Fruit fly (Drosophila melanogaster) whole organism, prepupa: ENCODE data around the gene CG6790.

Experiments
- Blimp-1 ChIP-seq: fragments of 200-800 bp; sonication (Bioruptor generic); optimal IDR thresholded peaks from 3 replicates; lab custom pipeline; 2017; ENCODE audit warnings: missing biosample characterization, missing genetic modification characterization, mild to moderate bottlenecking, moderate library complexity, missing genetic modification reagents
- CG10631 ChIP-seq: fragments of 200-800 bp; sonication (Bioruptor generic); optimal IDR thresholded peaks from 2 replicates; lab custom pipeline; 2016; ENCODE audit warnings: missing biosample characterization, missing genetic modification characterization
- CG10669 ChIP-seq: fragments of 200-800 bp; sonication (Bioruptor generic); optimal IDR thresholded peaks from 3 replicates; lab custom pipeline; 2018; ENCODE audit warnings: missing biosample characterization, mild to moderate bottlenecking, missing genetic modification characterization, moderate library complexity
- CG11294 ChIP-seq: fragments of 200-800 bp; sonication (Bioruptor generic); IDR thresholded peaks from 2 replicates; pipeline ENCODE4 v1.3.6; 2022; ENCODE audit warnings: missing biosample characterization, missing genetic modification characterization
- CG11762 ChIP-seq: fragments of 200-800 bp; sonication (Bioruptor generic); optimal IDR thresholded peaks from 3 replicates; lab custom pipeline; 2016; ENCODE audit warnings: missing biosample characterization, missing genetic modification characterization; ENCODE audit not compliant: insufficient read depth
- CG11902 ChIP-seq: fragments of 200-800 bp; sonication (Bioruptor generic); optimal IDR thresholded peaks from 3 replicates; lab custom pipeline; 2016; ENCODE audit warnings: missing biosample characterization, missing genetic modification characterization
- CG15336 ChIP-seq: fragments of 200-800 bp; sonication (Bioruptor generic); IDR thresholded peaks from 2 replicates; pipeline ENCODE4 v1.3.6; 2022; ENCODE audit warnings: missing biosample characterization, missing genetic modification characterization
- CG1621 ChIP-seq: fragments of 200-800 bp; sonication (Bioruptor generic); optimal IDR thresholded peaks from 3 replicates; lab custom pipeline; 2018; ENCODE audit warnings: missing biosample characterization, mild to moderate bottlenecking, missing genetic modification characterization
- CG3032 ChIP-seq: fragments of 200-800 bp; optimal IDR thresholded peaks from 2 replicates; lab custom pipeline; 2019; ENCODE audit warnings: missing biosample characterization, mild to moderate bottlenecking, missing genetic modification characterization, moderate library complexity
- CG31627 ChIP-seq: fragments of 200-800 bp; sonication (Bioruptor generic); optimal IDR thresholded peaks from 3 replicates; lab custom pipeline; 2016; ENCODE audit warnings: missing biosample characterization, missing genetic modification characterization
- CG32006 ChIP-seq: fragments of 200-800 bp; sonication (Bioruptor generic); optimal IDR thresholded peaks from 3 replicates; lab custom pipeline; 2017; ENCODE audit warnings: missing biosample characterization, mild to moderate bottlenecking, missing genetic modification characterization
- CG34406 ChIP-seq: fragments of 200-800 bp; sonication (Bioruptor generic); optimal IDR thresholded peaks from 3 replicates; lab custom pipeline; 2016; ENCODE audit warnings: missing biosample characterization, missing genetic modification characterization
- CG3919 ChIP-seq: fragments of 200-800 bp; sonication (Bioruptor generic); optimal IDR thresholded peaks from 3 replicates; lab custom pipeline; 2016; ENCODE audit warnings: missing biosample characterization, missing genetic modification characterization
- CG4318 ChIP-seq: fragments of 200-800 bp; sonication (Bioruptor generic); optimal IDR thresholded peaks from 3 replicates; lab custom pipeline; 2017; ENCODE audit warnings: missing biosample characterization, mild to moderate bottlenecking, missing genetic modification characterization
- CG6163 ChIP-seq: fragments of 200-800 bp; sonication (Bioruptor generic); IDR thresholded peaks from 3 replicates; pipeline ENCODE4 v1.3.6; 2022; ENCODE audit warnings: missing biosample characterization, missing genetic modification characterization
- CG6792 ChIP-seq: fragments of 200-800 bp; sonication (Bioruptor generic); optimal IDR thresholded peaks from 3 replicates; lab custom pipeline; 2016; ENCODE audit warnings: missing biosample characterization, missing genetic modification characterization
- CG6854 ChIP-seq: fragments of 200-800 bp; sonication (Bioruptor generic); optimal IDR thresholded peaks from 2 replicates; lab custom pipeline; 2017; ENCODE audit warnings: missing biosample characterization, mild to moderate bottlenecking, missing genetic modification characterization
- CG7368 ChIP-seq: fragments of 200-800 bp; sonication (Bioruptor generic); optimal IDR thresholded peaks from 3 replicates; lab custom pipeline; 2016; ENCODE audit warnings: missing biosample characterization, missing genetic modification characterization
- CG8119 ChIP-seq: fragments of 200-800 bp; sonication (Bioruptor generic); IDR thresholded peaks from 3 replicates; pipeline ENCODE4 v1.3.6; 2022; ENCODE audit warnings: missing biosample characterization, missing genetic modification characterization
- CG8319 ChIP-seq: fragments of 200-800 bp; sonication (Bioruptor generic); optimal IDR thresholded peaks from 3 replicates; lab custom pipeline; 2016; ENCODE audit warnings: missing biosample characterization, missing genetic modification characterization
- CG9139 ChIP-seq: fragments of 200-800 bp; sonication (Bioruptor generic); optimal IDR thresholded peaks from 3 replicates; lab custom pipeline; 2017; ENCODE audit warnings: missing biosample characterization, mild to moderate bottlenecking, missing genetic modification characterization
- Eip78C ChIP-seq: fragments of 200-800 bp; sonication (Bioruptor generic); peaks from one replicate; lab custom pipeline; 2016; ENCODE audit warnings: missing biosample characterization, missing genetic modification characterization
- Eip93F ChIP-seq: fragments of 200-800 bp; sonication (Bioruptor generic); optimal IDR thresholded peaks from 2 replicates; lab custom pipeline; 2016; ENCODE audit warnings: missing biosample characterization, mild to moderate bottlenecking, missing genetic modification characterization
- Ets21C ChIP-seq: fragments of 200-800 bp; sonication (Bioruptor generic); optimal IDR thresholded peaks from 3 replicates; lab custom pipeline; 2016; ENCODE audit warnings: missing biosample characterization, missing genetic modification characterization
- Ets96B ChIP-seq: fragments of 200-800 bp; optimal IDR thresholded peaks from 2 replicates; lab custom pipeline; 2019; ENCODE audit warnings: missing biosample characterization, mild to moderate bottlenecking, missing genetic modification characterization, moderate library complexity
- Gug ChIP-seq: fragments of 200-800 bp; sonication (Bioruptor generic); IDR thresholded peaks from 2 replicates; pipeline ENCODE4 v1.3.6; 2022; ENCODE audit warnings: missing biosample characterization, missing genetic modification characterization
- Hr38 ChIP-seq: sonication (Bioruptor generic); optimal IDR thresholded peaks from 2 replicates; lab custom pipeline; 2016; ENCODE audit warnings: missing biosample characterization, missing genetic modification characterization
- Lpt ChIP-seq: fragments of 200-800 bp; sonication (Bioruptor generic); optimal IDR thresholded peaks from 3 replicates; lab custom pipeline; 2016; ENCODE audit warnings: missing biosample characterization, missing genetic modification characterization
- Met ChIP-seq: fragments of 200-800 bp; sonication (Bioruptor generic); optimal IDR thresholded peaks from 3 replicates; lab custom pipeline; 2016; ENCODE audit warnings: missing biosample characterization, missing genetic modification characterization
- OdsH ChIP-seq: fragments of 200-800 bp; sonication (Bioruptor generic); optimal IDR thresholded peaks from 3 replicates; lab custom pipeline; 2016; ENCODE audit warnings: missing biosample characterization, missing genetic modification characterization
- Smox ChIP-seq: fragments of 200-800 bp; sonication (Bioruptor generic); optimal IDR thresholded peaks from 3 replicates; lab custom pipeline; 2016; ENCODE audit warnings: missing biosample characterization, missing genetic modification characterization
- Sox14 ChIP-seq: fragments of 200-800 bp; sonication (Bioruptor generic); optimal IDR thresholded peaks from 3 replicates; lab custom pipeline; 2016; ENCODE audit warnings: missing biosample characterization, missing genetic modification characterization
- Sox15 ChIP-seq: fragments of 200-800 bp; sonication (Bioruptor generic); optimal IDR thresholded peaks from 3 replicates; lab custom pipeline; 2016; ENCODE audit warnings: missing biosample characterization, missing genetic modification characterization
- achi ChIP-seq: fragments of 200-800 bp; sonication (Bioruptor generic); optimal IDR thresholded peaks from 3 replicates; lab custom pipeline; 2016; ENCODE audit warnings: missing biosample characterization, missing genetic modification characterization
- acj6 ChIP-seq: fragments of 200-800 bp; sonication (Bioruptor generic); optimal IDR thresholded peaks from 3 replicates; lab custom pipeline; 2016; ENCODE audit warnings: missing biosample characterization, missing genetic modification characterization
- cyc ChIP-seq: fragments of 200-800 bp; sonication (Bioruptor generic); optimal IDR thresholded peaks from 3 replicates; lab custom pipeline; 2016; ENCODE audit warnings: missing biosample characterization, missing genetic modification characterization
- dac ChIP-seq: fragments of 200-800 bp; sonication (Bioruptor generic); optimal IDR thresholded peaks from 2 replicates; lab custom pipeline; 2017; ENCODE audit warnings: missing biosample characterization, mild to moderate bottlenecking, missing genetic modification characterization
- dsx ChIP-seq: fragments of 200-800 bp; optimal IDR thresholded peaks from 3 replicates; lab custom pipeline; 2019; ENCODE audit warnings: missing biosample characterization, mild to moderate bottlenecking, missing genetic modification characterization, moderate library complexity; ENCODE audit not compliant: poor library complexity, severe bottlenecking
- esn ChIP-seq: fragments of 200-800 bp; sonication (Bioruptor generic); optimal IDR thresholded peaks from 2 replicates; lab custom pipeline; 2016; ENCODE audit warnings: missing biosample characterization, mild to moderate bottlenecking, missing genetic modification characterization, moderate library complexity
- fd59A ChIP-seq: fragments of 200-800 bp; sonication (Bioruptor generic); optimal IDR thresholded peaks from 2 replicates; lab custom pipeline; 2017; ENCODE audit warnings: missing biosample characterization, mild to moderate bottlenecking, missing genetic modification characterization, missing genetic modification reagents
- fd85E ChIP-seq: fragments of 200-800 bp; sonication (Bioruptor generic); optimal IDR thresholded peaks from 3 replicates; lab custom pipeline; 2016; ENCODE audit warnings: missing biosample characterization, missing genetic modification characterization
- fkh ChIP-seq: fragments of 200-800 bp; sonication (Bioruptor generic); optimal IDR thresholded peaks from 3 replicates; lab custom pipeline; 2017; ENCODE audit warnings: missing biosample characterization, mild to moderate bottlenecking, missing genetic modification characterization, moderate library complexity
- net ChIP-seq: fragments of 200-800 bp; sonication (Bioruptor generic); optimal IDR thresholded peaks from 3 replicates; lab custom pipeline; 2016; ENCODE audit warnings: missing biosample characterization, missing genetic modification characterization
- spab ChIP-seq: fragments of 200-800 bp; sonication (Bioruptor generic); optimal IDR thresholded peaks from 2 replicates; lab custom pipeline; 2017; ENCODE audit warnings: missing biosample characterization, mild to moderate bottlenecking, missing genetic modification characterization, missing genetic modification reagents
- svp ChIP-seq: fragments of 200-800 bp; sonication (Bioruptor generic); peaks from one replicate; lab custom pipeline; 2016; ENCODE audit warnings: missing biosample characterization, missing genetic modification characterization
- topi ChIP-seq: fragments of 200-800 bp; sonication (Bioruptor generic); optimal IDR thresholded peaks from 3 replicates; lab custom pipeline; 2016; ENCODE audit warnings: missing biosample characterization, missing genetic modification characterization

Gene CG6790

dm6 chr3R:11595523-11595922 lies 17.0 kb upstream of the CG6790 start (continued):
- TF ChIP-seq Smox (no peak), Ets21C (GFP tag; lab: Kevin White, UChicago) (no peak), CG4318 (GFP tag; lab: Kevin White, UChicago) (peak; percentile 60), Met (no peak), CG10669 (GFP tag; lab: Kevin White, UChicago) (no peak), Eip78C (GFP tag; lab: Kevin White, UChicago) (peak; percentile 81), dsx (GFP tag; lab: Kevin White, UChicago) (no peak)

DNA sequence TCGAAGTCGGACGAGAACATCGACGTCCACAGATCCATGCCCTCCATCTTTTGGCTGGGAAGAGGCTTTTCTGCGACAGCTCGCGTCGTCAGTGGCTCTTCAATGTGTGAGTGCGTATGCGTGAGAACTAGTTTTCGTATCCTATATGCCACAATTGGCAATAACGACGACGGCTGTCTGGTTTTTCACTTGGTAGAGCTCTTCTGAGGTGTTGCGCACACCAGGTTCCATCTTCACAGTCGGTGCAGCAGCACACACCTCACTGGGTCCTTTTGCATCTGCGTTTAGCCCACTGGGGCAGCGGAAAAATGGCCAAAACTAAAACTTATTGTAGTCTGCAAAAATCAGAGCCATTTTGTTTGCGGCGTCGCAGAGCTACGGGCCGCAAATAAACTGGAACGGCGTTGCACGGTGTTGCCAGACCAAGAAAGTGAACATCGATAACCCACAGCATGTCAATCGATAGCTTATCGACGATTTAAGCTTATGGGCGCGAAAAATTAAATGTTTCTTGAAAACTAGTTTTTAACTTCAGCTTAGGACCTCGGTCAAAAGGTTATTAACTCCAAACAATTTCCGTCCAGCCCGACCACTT lies 11.3 kb upstream of the CG6790 start, which contains the start of gene CG6791:
TSS of gene CG6791 (minus strand) at position 383 of the 595 bp plus-strand sequence.
- TF ChIP-seq CG7368 (no peak), CG8119 (no peak), CG6163 (no peak; the same call in 2 of the 3 replicates), CG11294 (GFP tag; lab: Robert Waterston, UW) (no peak), fkh (GFP tag; lab: Kevin White, UChicago) (no peak), CG32006 (GFP tag; lab: Kevin White, UChicago) (no peak), Gug (GFP tag; lab: Robert Waterston, UW) (no peak), topi (no peak), esn (GFP tag; lab: Kevin White, UChicago) (no peak), CG15336 (GFP tag; lab: Robert Waterston, UW) (no peak), CG1621 (tag; lab: Kevin White, UChicago) (no peak), CG4318 (GFP tag; lab: Kevin White, UChicago) (no peak), Eip78C (GFP tag; lab: Kevin White, UChicago) (no peak)

DNA sequence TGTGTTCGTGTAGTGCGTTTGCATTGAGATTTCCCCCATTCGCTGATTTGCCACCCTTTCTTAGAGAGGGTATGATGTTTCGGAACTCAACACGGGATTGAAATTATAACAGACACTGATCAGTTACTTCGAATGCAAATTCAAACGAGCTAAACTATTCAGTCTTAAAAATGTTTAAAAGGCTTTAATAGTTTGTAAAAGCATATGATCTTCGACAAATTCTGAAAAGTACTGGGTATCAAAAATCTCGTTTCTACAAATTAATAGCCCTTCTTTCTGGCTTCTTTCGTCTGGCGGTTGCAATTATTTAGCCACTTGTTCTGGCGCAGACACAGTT lies 3.7 kb upstream of the CG6790 start:
- TF ChIP-seq dsx (GFP tag; lab: Kevin White, UChicago) (peak; percentile 79), CG9139 (GFP tag; lab: Kevin White, UChicago) (peak; percentile 50), CG11762 (GFP tag; lab: Kevin White, UChicago) (peak; percentile 72), CG32006 (GFP tag; lab: Kevin White, UChicago) (peak; percentile 92), OdsH (no peak), Lpt (GFP tag; lab: Kevin White, UChicago) (peak; percentile 89), CG11294 (GFP tag; lab: Robert Waterston, UW) (peak; percentile 88), Eip93F (GFP tag; lab: Kevin White, UChicago) (no peak), CG4318 (GFP tag; lab: Kevin White, UChicago) (no peak), CG15336 (GFP tag; lab: Robert Waterston, UW) (peak; percentile 96), achi (GFP tag; lab: Kevin White, UChicago) (no peak), topi (no peak), CG3919 (GFP tag; lab: Kevin White, UChicago) (peak; percentile 90), CG6792 (GFP tag; lab: Kevin White, UChicago) (peak; percentile 71), CG6163 (peak; percentile 93), Smox (no peak), CG1621 (tag; lab: Kevin White, UChicago) (peak; percentile 86), dac (GFP tag; lab: Kevin White, UChicago) (peak; percentile 79), CG8319 (GFP tag; lab: Kevin White, UChicago) (peak; percentile 64), CG6854 (GFP tag; lab: Kevin White, UChicago) (no peak), esn (GFP tag; lab: Kevin White, UChicago) (no peak), CG11902 (GFP tag; lab: Kevin White, UChicago) (peak; percentile 1), CG7368 (peak; percentile 81), Sox15 (peak; percentile 19), CG10669 (GFP tag; lab: Kevin White, UChicago) (peak; percentile 88), fd59A (GFP tag; lab: Kevin White, UChicago) (peak; percentile 76), cyc (GFP tag; lab: Kevin White, UChicago) (peak; percentile 36), net (GFP tag; lab: Kevin White, UChicago) (peak; percentile 90), CG8119 (peak; percentile 92), Ets96B (tag; lab: Kevin White, UChicago) (peak; percentile 85), Blimp-1 (no peak), CG10631 (GFP tag; lab: Kevin White, UChicago) (peak; percentile 87), CG34406 (GFP tag; lab: Kevin White, UChicago) (no peak), spab (peak; percentile 79), Hr38 (peak; percentile 68), CG3032 (tag; lab: Kevin White, UChicago) (peak; percentile 86), fd85E (GFP tag; lab: Kevin White, UChicago) (no peak), acj6 (GFP tag; lab: Kevin White, UChicago) (no peak), Sox14 (GFP tag; lab: Kevin White, UChicago) (peak; percentile 83), svp (GFP tag; lab: Kevin White, UChicago) (no peak), CG31627 (GFP tag; lab: Kevin White, UChicago) (peak; percentile 19)
